Worm (Caenorhabditis elegans): ENCODE data around the gene nhr-91.

The nhr-91 gene

ce11 chrX:15353874-15354480 lies 44.8 kb downstream of the nhr-91 start:
- TF ChIP-seq nhr-11 (tag; optimal IDR thresholded peaks at IDR 0.05): no peak
- peak; percentile 6 for TF ChIP-seq ama-1 (optimal IDR thresholded peaks at IDR 0.05)
- TF ChIP-seq skn-1 (tag; optimal IDR thresholded peaks at IDR 0.05): peak; percentile 73
- no peak for TF ChIP-seq alr-1 (tag; optimal IDR thresholded peaks at IDR 0.05)
- TF ChIP-seq sma-9 (GFP tag; optimal IDR thresholded peaks at IDR 0.05): peak; percentile 96
- peak; percentile 13 for TF ChIP-seq sma-9 (tag; optimal IDR thresholded peaks at IDR 0.05)
- TF ChIP-seq elt-3 (tag; optimal IDR thresholded peaks at IDR 0.05): no peak
- TF ChIP-seq lsy-2 (tag; optimal IDR thresholded peaks at IDR 0.05): peak; percentile 59 to 83
- peak; percentile 91 for TF ChIP-seq blmp-1 (tag; optimal IDR thresholded peaks at IDR 0.05; ENCODE audit: insufficient read depth)
- TF ChIP-seq nhr-10 (tag; optimal IDR thresholded peaks at IDR 0.05): no peak
- no peak for TF ChIP-seq ZK546.5 (tag; optimal IDR thresholded peaks at IDR 0.05)
- TF ChIP-seq aly-2 (tag; optimal IDR thresholded peaks at IDR 0.05): no peak
- TF ChIP-seq sma-3 (GFP tag; optimal IDR thresholded peaks at IDR 0.05): peak; percentile 65
- TF ChIP-seq lin-11 (tag; optimal IDR thresholded peaks at IDR 0.05): peak; percentile 58
- peak; percentile 95 for TF ChIP-seq C34F6.9 (tag; optimal IDR thresholded peaks at IDR 0.05)
- TF ChIP-seq lin-13 (GFP tag; optimal IDR thresholded peaks at IDR 0.05): peak; percentile 61
- TF ChIP-seq zag-1 (tag; optimal IDR thresholded peaks at IDR 0.05): peak; percentile 94
- TF ChIP-seq ztf-11 (tag; optimal IDR thresholded peaks at IDR 0.05): no peak
- TF ChIP-seq crh-2 (tag; optimal IDR thresholded peaks at IDR 0.05): peak; percentile 92
- TF ChIP-seq ceh-82 (tag; optimal IDR thresholded peaks at IDR 0.05): no peak
- TF ChIP-seq unc-55 (GFP tag; optimal IDR thresholded peaks at IDR 0.05): peak; percentile 96
- TF ChIP-seq elt-1 (tag; optimal IDR thresholded peaks at IDR 0.05): no peak
- peak; percentile 67 for TF ChIP-seq fos-1 (tag; optimal IDR thresholded peaks at IDR 0.05)
- peak; percentile 96 for TF ChIP-seq Y55F3AM.14 (GFP tag; optimal IDR thresholded peaks at IDR 0.05)
- TF ChIP-seq mdl-1 (tag; optimal IDR thresholded peaks at IDR 0.05): peak; percentile 88 to 93
- TF ChIP-seq nhr-23 (tag; optimal IDR thresholded peaks at IDR 0.05): no peak
- peak; percentile 78 for TF ChIP-seq sem-4 (tag; optimal IDR thresholded peaks at IDR 0.05)
- peak; percentile 8 for TF ChIP-seq nhr-77 (tag; optimal IDR thresholded peaks at IDR 0.05)
- TF ChIP-seq F13H6.1 (tag; optimal IDR thresholded peaks at IDR 0.05): peak; percentile 95
- TF ChIP-seq nhr-129 (tag; optimal IDR thresholded peaks at IDR 0.05): peak; percentile 88
- TF ChIP-seq R02D3.7 (tag; optimal IDR thresholded peaks at IDR 0.05): no peak
- TF ChIP-seq gmeb-1 (tag; optimal IDR thresholded peaks at IDR 0.05): peak; percentile 15
- TF ChIP-seq mbf-1 (tag; optimal IDR thresholded peaks at IDR 0.05): no peak
- TF ChIP-seq snpc-4 (tag; optimal IDR thresholded peaks at IDR 0.05): peak; percentile 50
- peak; percentile 22 for TF ChIP-seq unc-39 (tag; optimal IDR thresholded peaks at IDR 0.05)
- TF ChIP-seq egl-27 (tag; optimal IDR thresholded peaks at IDR 0.05): peak; percentile 97
- peak; percentile 78 for TF ChIP-seq nhr-6 (tag; optimal IDR thresholded peaks at IDR 0.05)
- TF ChIP-seq nhr-21 (tag; optimal IDR thresholded peaks at IDR 0.05): peak; percentile 88
- TF ChIP-seq unc-62 (GFP tag; optimal IDR thresholded peaks at IDR 0.05): peak; percentile 37
- TF ChIP-seq peb-1 (tag; optimal IDR thresholded peaks at IDR 0.05): peak; percentile 85
- peak; percentile 13 for TF ChIP-seq ceh-16 (tag; optimal IDR thresholded peaks at IDR 0.05)
- TF ChIP-seq ztf-4 (tag; optimal IDR thresholded peaks at IDR 0.05): peak; percentile 74
- TF ChIP-seq dmd-4 (tag; optimal IDR thresholded peaks at IDR 0.05): no peak
- peak; percentile 80 for TF ChIP-seq nhr-25 (tag; optimal IDR thresholded peaks at IDR 0.05)
- no peak for TF ChIP-seq lin-39 (tag; optimal IDR thresholded peaks at IDR 0.05)
- TF ChIP-seq ztf-1 (GFP tag; conservative IDR thresholded peaks at IDR 0.05): no peak

- TF ChIP-seq nhr-23 (tag; optimal IDR thresholded peaks at IDR 0.05) (no peak), nhr-25 (tag; optimal IDR thresholded peaks at IDR 0.05) (no peak), dmd-4 (tag; optimal IDR thresholded peaks at IDR 0.05) (no peak), sma-3 (GFP tag; optimal IDR thresholded peaks at IDR 0.05) (no peak), mdl-1 (tag; optimal IDR thresholded peaks at IDR 0.05) (no peak), nhr-10 (tag; optimal IDR thresholded peaks at IDR 0.05) (no peak), ZK546.5 (tag; optimal IDR thresholded peaks at IDR 0.05) (no peak), elt-3 (tag; optimal IDR thresholded peaks at IDR 0.05) (no peak)
These were observed 45.8 kb downstream of the nhr-91 start, which contains the start of gene nfki-1 for ce11 chrX:15354938-15355337. Gene nfki-1, plus strand, starts transcription at chrX:15355238.
